Fruit fly (Drosophila melanogaster): Measurements from ENCODE around the gene Tmf.

Tmf gene

dm6 chrX:6852574-6852973 lies 8.4 kb downstream of the Tmf start (continued):
- TF ChIP-seq CG10959 (GFP tag; IDR thresholded peaks at IDR 0.05) = peak; percentile 38; the same call in 1 of the 2 replicates
- TF ChIP-seq tgo (GFP tag; IDR thresholded peaks at IDR 0.05) = peak; percentile 81
- TF ChIP-seq CG6175 (GFP tag; IDR thresholded peaks at IDR 0.05) = peak; percentile 79; the same call in 2 of the 3 replicates
- TF ChIP-seq crc (GFP tag; optimal IDR thresholded peaks at IDR 0.05) = peak; percentile 88
- peak; percentile 95 for TF ChIP-seq mam (GFP tag; optimal IDR thresholded peaks at IDR 0.05)
- peak; percentile 19 for TF ChIP-seq ac (GFP tag; optimal IDR thresholded peaks at IDR 0.05)
- peak; percentile 86 for TF ChIP-seq seq (GFP tag; IDR thresholded peaks at IDR 0.05)
- TF ChIP-seq fd96Cb (tag; optimal IDR thresholded peaks at IDR 0.05) = peak; percentile 91
- TF ChIP-seq eyg (GFP tag; optimal IDR thresholded peaks at IDR 0.05) = peak; percentile 90
- TF ChIP-seq CG15514 (GFP tag; optimal IDR thresholded peaks at IDR 0.05) = peak; percentile 92
- peak; percentile 92 for TF ChIP-seq CG2712 (tag; optimal IDR thresholded peaks at IDR 0.05)
- peak; percentile 71 for TF ChIP-seq gsb-n (tag; optimal IDR thresholded peaks at IDR 0.05)
- TF ChIP-seq chm (GFP tag; IDR thresholded peaks at IDR 0.05) = peak; percentile 55; the same call in 1 of the 2 replicates
- TF ChIP-seq croc (GFP tag; conservative IDR thresholded peaks at IDR 0.05) = peak; percentile 82
- TF ChIP-seq CG6765 (GFP tag; optimal IDR thresholded peaks at IDR 0.05) = peak; percentile 68
- TF ChIP-seq CG6683 (GFP tag; optimal IDR thresholded peaks at IDR 0.05) = peak; percentile 69
- TF ChIP-seq ERR (GFP tag; optimal IDR thresholded peaks at IDR 0.05) = peak; percentile 93
- peak; percentile 98 for TF ChIP-seq sens (GFP tag)
- peak; percentile 94 for TF ChIP-seq NfI (GFP tag; optimal IDR thresholded peaks at IDR 0.05)
- peak; percentile 75 for TF ChIP-seq odd (GFP tag; optimal IDR thresholded peaks at IDR 0.05)
- peak; percentile 84 for TF ChIP-seq Myb (GFP tag; optimal IDR thresholded peaks at IDR 0.05)
- peak; percentile 89 for TF ChIP-seq CG5245 (GFP tag; optimal IDR thresholded peaks at IDR 0.05)
- peak; percentile 88 for TF ChIP-seq Atf6 (GFP tag; IDR thresholded peaks at IDR 0.05)
- peak; percentile 84 for TF ChIP-seq HmgD (GFP tag; optimal IDR thresholded peaks at IDR 0.05)
- peak; percentile 33; the same call in 1 of the 2 replicates for TF ChIP-seq CG43689 (GFP tag; IDR thresholded peaks at IDR 0.05)
- TF ChIP-seq nerfin-1 (tag; optimal IDR thresholded peaks at IDR 0.05) = peak; percentile 83
- no peak for TF ChIP-seq CG14860 (GFP tag; IDR thresholded peaks at IDR 0.05; ENCODE audit: partially characterized antibody)
- peak in 1 of 2 experiments; percentile 72 for TF ChIP-seq Eip74EF (GFP tag; optimal IDR thresholded peaks at IDR 0.05)
- TF ChIP-seq C15 (GFP tag; IDR thresholded peaks at IDR 0.05) = 0 out of 3 replicates have a peak, but pooled peaks have one; percentile 60
- no peak for TF ChIP-seq pros (GFP tag; optimal IDR thresholded peaks at IDR 0.05)
- peak; percentile 92 for TF ChIP-seq CG15269 (tag; optimal IDR thresholded peaks at IDR 0.05)
- TF ChIP-seq CG9215 (GFP tag; IDR thresholded peaks at IDR 0.05) = peak; percentile 80
- peak; percentile 92 for TF ChIP-seq tin (GFP tag; optimal IDR thresholded peaks at IDR 0.05)
- peak; percentile 87 for TF ChIP-seq btn (GFP tag; optimal IDR thresholded peaks at IDR 0.05)
- peak; percentile 83 for TF ChIP-seq CG31441 (GFP tag; IDR thresholded peaks at IDR 0.05)
- peak; percentile 94 for TF ChIP-seq Rfx (GFP tag; IDR thresholded peaks at IDR 0.05)
- TF ChIP-seq jigr1 (GFP tag; IDR thresholded peaks at IDR 0.05) = peak; percentile 48; the same call in 1 of the 3 replicates
- TF ChIP-seq CG5953 (GFP tag; IDR thresholded peaks at IDR 0.05) = peak; percentile 71
- TF ChIP-seq CG7372 (GFP tag; IDR thresholded peaks at IDR 0.05) = peak; percentile 85
- TF ChIP-seq CG2202 (tag; optimal IDR thresholded peaks at IDR 0.05) = peak; percentile 71
- TF ChIP-seq lola (GFP tag; optimal IDR thresholded peaks at IDR 0.05) = peak in 2 of 3 experiments; percentile 86 to 99
- peak; percentile 43 for TF ChIP-seq Sin3A (optimal IDR thresholded peaks at IDR 0.05)
- TF ChIP-seq CG16815 (GFP tag; optimal IDR thresholded peaks at IDR 0.05) = peak; percentile 79
- TF ChIP-seq dimm (GFP tag; IDR thresholded peaks at IDR 0.05) = peak; percentile 66
- peak; percentile 99 for TF ChIP-seq Med (GFP tag)
- peak; percentile 64 for TF ChIP-seq CG10431 (GFP tag; optimal IDR thresholded peaks at IDR 0.05)
- peak; percentile 95 for TF ChIP-seq CG7839 (tag; optimal IDR thresholded peaks at IDR 0.05)
- TF ChIP-seq CG17359 (tag; optimal IDR thresholded peaks at IDR 0.05) = peak; percentile 91
- TF ChIP-seq CG3281 (GFP tag; optimal IDR thresholded peaks at IDR 0.05) = peak; percentile 91
- peak; percentile 95 for TF ChIP-seq CG13624 (GFP tag; optimal IDR thresholded peaks at IDR 0.05)
- TF ChIP-seq gce (GFP tag; IDR thresholded peaks at IDR 0.05) = 0 out of 3 replicates have a peak, but pooled peaks have one; percentile 44

Measured in whole organism, embryonic.